Fruit fly (Drosophila melanogaster) Kc167 (cell line): ENCODE results near the gene FASN2.

Experiments used
- Myc ChIP-seq: fragments of >200 bp; optimal IDR thresholded peaks from 2 replicates; lab custom pipeline; 2017; ENCODE audit warnings: missing external identifiers
- Sin3A ChIP-seq: fragments of >200 bp; optimal IDR thresholded peaks from 2 replicates; lab custom pipeline; 2018; ENCODE audit warnings: missing external identifiers
- h ChIP-seq: fragments of >200 bp; optimal IDR thresholded peaks from 3 replicates; lab custom pipeline; 2018; ENCODE audit warnings: missing external identifiers
- insv ChIP-seq: fragments of >200 bp; optimal IDR thresholded peaks from 3 replicates; lab custom pipeline; 2018; ENCODE audit warnings: missing external identifiers
- psq ChIP-seq: fragments of >200 bp; optimal IDR thresholded peaks from 2 replicates; lab custom pipeline; 2017; ENCODE audit warnings: missing external identifiers
- ttk ChIP-seq: sonication (Bioruptor generic); optimal IDR thresholded peaks from 2 replicates; lab custom pipeline; 2017; ENCODE audit warnings: missing external identifiers

FASN2 gene

dm6 chr2L:3018212-3018611, 25.5 kb upstream of the FASN2 start, which contains the start of the genes CG17224 and CG17264:
Gene CG17224 (minus strand): TSS chr2L:3018308.
Gene CG17264 (plus strand): TSS chr2L:3018508.
- TF ChIP-seq Myc (no peak), psq (lab: Kevin White, UChicago) (no peak), insv (lab: Kevin White, UChicago) (no peak)

dm6 chr2L:3022986-3023385, 20.8 kb upstream of the FASN2 start, which contains the start of the genes alpha4GT1 and Prp40:
Gene alpha4GT1 (minus strand): TSS chr2L:3023141.
Gene Prp40 (plus strand): TSS chr2L:3023226.
- TF ChIP-seq Sin3A (no peak), h (lab: Kevin White, UChicago) (no peak), Myc (no peak), psq (lab: Kevin White, UChicago) (no peak), ttk (lab: Kevin White, UChicago) (no peak), insv (lab: Kevin White, UChicago) (no peak)

dm6 chr2L:3029012-3029411, 14.7 kb upstream of the FASN2 start, which contains the start of the genes Sf3b2 and CG17219:
Gene Sf3b2 (minus strand): TSS chr2L:3029168.
Gene CG17219 (plus strand): TSS chr2L:3029253.
- no peak for TF ChIP-seq ttk (lab: Kevin White, UChicago)
- no peak for TF ChIP-seq Sin3A
- TF ChIP-seq Myc = no peak
- no peak for TF ChIP-seq h (lab: Kevin White, UChicago)
- no peak for TF ChIP-seq psq (lab: Kevin White, UChicago)
- no peak for TF ChIP-seq insv (lab: Kevin White, UChicago)

dm6 chr2L:3030350-3030749, 13.4 kb upstream of the FASN2 start, which contains the start of gene GABPI:
Gene GABPI (plus strand): TSS chr2L:3030539.
- no peak for TF ChIP-seq insv (lab: Kevin White, UChicago)
- no peak for TF ChIP-seq Sin3A
- TF ChIP-seq h (lab: Kevin White, UChicago) = no peak
- no peak for TF ChIP-seq psq (lab: Kevin White, UChicago)
- TF ChIP-seq ttk (lab: Kevin White, UChicago) = no peak
- no peak for TF ChIP-seq Myc

dm6 chr2L:3034969-3035368, 8.8 kb upstream of the FASN2 start, which contains the start of gene CG17258:
Gene CG17258 (minus strand): TSS chr2L:3035348.
- TF ChIP-seq ttk (lab: Kevin White, UChicago) (no peak), Myc (no peak), Sin3A (no peak), psq (lab: Kevin White, UChicago) (no peak), h (lab: Kevin White, UChicago) (no peak), insv (lab: Kevin White, UChicago) (no peak)

- TF ChIP-seq ttk (lab: Kevin White, UChicago) = no peak
- TF ChIP-seq h (lab: Kevin White, UChicago) = no peak
- TF ChIP-seq insv (lab: Kevin White, UChicago) = no peak
- no peak for TF ChIP-seq psq (lab: Kevin White, UChicago)
- TF ChIP-seq Myc = no peak
- TF ChIP-seq Sin3A = no peak
Measured at dm6 chr2L:3037153-3037579, 6.6 kb upstream of the FASN2 start, which contains the start of the genes CG17260 and SerRS. Gene CG17260 (plus strand): TSS chr2L:3037230. Gene SerRS (minus strand): TSS chr2L:3037403.

- TF ChIP-seq h (lab: Kevin White, UChicago) (no peak), Sin3A (no peak), insv (lab: Kevin White, UChicago) (no peak)
Measured at dm6 chr2L:3039774-3040173, 4.0 kb upstream of the FASN2 start, which contains the start of the genes cnir and CG17221. Gene cnir (minus strand): TSS chr2L:3039812. Gene CG17221 (plus strand): TSS chr2L:3039976.

dm6 chr2L:3041918-3042615, 1.7 kb upstream of the FASN2 start, which contains the start of gene CG17261:
Gene CG17261 (plus strand): TSS chr2L:3042551.
- no peak for TF ChIP-seq Sin3A
- TF ChIP-seq h (lab: Kevin White, UChicago) = no peak
- TF ChIP-seq ttk (lab: Kevin White, UChicago) = no peak
- TF ChIP-seq psq (lab: Kevin White, UChicago) = no peak
- no peak for TF ChIP-seq Myc
- TF ChIP-seq insv (lab: Kevin White, UChicago) = no peak

dm6 chr2L:3044660-3045504, 1.1 kb downstream of the FASN2 start:
- TF ChIP-seq psq (lab: Kevin White, UChicago) = no peak
- TF ChIP-seq insv (lab: Kevin White, UChicago) = no peak
- TF ChIP-seq Sin3A = no peak

- TF ChIP-seq insv (lab: Kevin White, UChicago) (no peak), ttk (lab: Kevin White, UChicago) (no peak), h (lab: Kevin White, UChicago) (no peak), Myc (no peak), Sin3A (no peak), psq (lab: Kevin White, UChicago) (no peak)
Measured at dm6 chr2L:3055710-3056447, 12.1 kb downstream of the FASN2 start.

- no peak for TF ChIP-seq Myc
- no peak for TF ChIP-seq h (lab: Kevin White, UChicago)
Measured at dm6 chr2L:3056448-3056790, 12.7 kb downstream of the FASN2 start, which contains the start of gene FASN1. Gene FASN1 (plus strand): TSS chr2L:3056598.
